Worm (Caenorhabditis elegans): ENCODE measurements around the gene srbc-21.

DNA sequence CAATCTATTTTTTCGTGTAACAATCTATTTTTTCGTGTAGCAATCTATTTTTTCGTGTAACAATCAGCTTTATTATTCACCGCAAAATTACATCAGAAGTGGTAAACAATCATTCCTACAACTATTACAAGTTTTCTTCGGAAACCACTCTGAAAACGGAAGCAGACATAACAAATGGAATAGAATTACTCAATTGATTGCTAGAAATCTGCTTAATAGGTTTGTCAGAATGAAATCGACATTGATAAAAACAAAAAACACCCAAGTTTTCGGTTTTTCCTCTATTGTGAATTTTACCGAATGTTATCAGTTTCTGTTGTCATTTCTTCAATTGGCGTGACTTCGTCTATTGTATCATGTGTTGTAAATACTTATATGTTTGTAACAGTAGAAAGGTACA lies 8.5 kb upstream of the srbc-21 start, which contains the start of gene srbc-20:
- TF ChIP-seq fkh-10 (GFP tag; optimal IDR thresholded peaks at IDR 0.05): no peak
- TF ChIP-seq elt-1 (tag; optimal IDR thresholded peaks at IDR 0.05): no peak
- no peak for TF ChIP-seq sea-2 (GFP tag; optimal IDR thresholded peaks at IDR 0.05)
- TF ChIP-seq egl-27 (tag; optimal IDR thresholded peaks at IDR 0.05): no peak
- TF ChIP-seq skn-1 (tag; optimal IDR thresholded peaks at IDR 0.05): no peak
- no peak for TF ChIP-seq ama-1 (optimal IDR thresholded peaks at IDR 0.05)
- TF ChIP-seq mdl-1 (tag; optimal IDR thresholded peaks at IDR 0.05): no peak
- TF ChIP-seq nhr-28 (tag; optimal IDR thresholded peaks at IDR 0.05): no peak
- TF ChIP-seq nhr-76 (tag; optimal IDR thresholded peaks at IDR 0.05): no peak
- no peak for TF ChIP-seq tbx-2 (tag; optimal IDR thresholded peaks at IDR 0.05)
- no peak for TF ChIP-seq R02D3.7 (tag; optimal IDR thresholded peaks at IDR 0.05)
- TF ChIP-seq lsy-12 (tag; optimal IDR thresholded peaks at IDR 0.05): no peak
- TF ChIP-seq pha-4 (tag; optimal IDR thresholded peaks at IDR 0.05): no peak

Measured in whole organism, L3 larva.